Fruit fly (Drosophila melanogaster): Measurements from ENCODE around the gene CG13361.

CG13361 gene

DNA sequence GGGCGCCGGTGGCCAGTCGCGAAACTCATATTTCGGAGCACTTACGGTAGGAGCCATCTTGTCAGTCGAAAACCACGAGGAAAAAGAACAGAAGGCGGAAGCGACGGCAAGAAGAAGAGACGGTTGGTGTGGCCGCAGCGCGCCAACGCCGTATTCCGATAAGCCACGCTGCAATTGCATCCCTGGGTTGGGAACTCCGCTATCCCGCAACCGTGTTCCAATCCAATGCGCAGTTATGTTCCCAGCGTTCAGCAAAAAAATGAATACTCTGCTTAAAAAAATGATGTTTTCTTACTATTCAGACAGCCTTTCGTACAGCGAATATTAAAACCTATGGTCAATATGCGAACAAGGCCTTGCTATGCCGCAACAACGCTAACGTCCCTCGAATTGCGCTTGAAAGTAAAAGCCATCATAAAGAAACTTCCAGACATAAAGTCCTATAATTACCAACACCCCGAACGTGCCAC is 11.6 kb upstream of the CG13361 start, which contains the start of gene RpL22 (continued):
- TF ChIP-seq D19B (GFP tag; optimal IDR thresholded peaks at IDR 0.05) (peak; percentile 69), CG13296 (GFP tag; optimal IDR thresholded peaks at IDR 0.05) (peak; percentile 88), CG2199 (GFP tag; IDR thresholded peaks at IDR 0.05) (peak; percentile 89), Atf-2 (GFP tag; optimal IDR thresholded peaks at IDR 0.05) (peak; percentile 75), jigr1 (GFP tag; IDR thresholded peaks at IDR 0.05) (peak; percentile 56; the same call in 1 of the 3 replicates), Awh (GFP tag; IDR thresholded peaks at IDR 0.05) (peak; percentile 79), kni (GFP tag; optimal IDR thresholded peaks at IDR 0.05) (peak; percentile 72), Rfx (GFP tag; IDR thresholded peaks at IDR 0.05) (peak; percentile 94), ci (GFP tag; IDR thresholded peaks at IDR 0.05) (peak; percentile 97), D (optimal IDR thresholded peaks at IDR 0.05) (no peak), D (GFP tag; optimal IDR thresholded peaks at IDR 0.05) (peak; percentile 83), CG12219 (GFP tag; optimal IDR thresholded peaks at IDR 0.05) (peak; percentile 83), CkIIα-i1 (GFP tag; IDR thresholded peaks at IDR 0.05) (0 out of 2 replicates have a peak, but pooled peaks have one; percentile 35), mam (GFP tag; optimal IDR thresholded peaks at IDR 0.05) (peak; percentile 73), ATbp (GFP tag; optimal IDR thresholded peaks at IDR 0.05) (peak; percentile 90), CG14441 (GFP tag; IDR thresholded peaks at IDR 0.05) (peak; percentile 75), NC2β (GFP tag; optimal IDR thresholded peaks at IDR 0.05) (peak; percentile 99), CG30431 (GFP tag; optimal IDR thresholded peaks at IDR 0.05) (peak; percentile 76), unpg (GFP tag; optimal IDR thresholded peaks at IDR 0.05) (peak; percentile 79), PHDP (tag; optimal IDR thresholded peaks at IDR 0.05) (peak; percentile 80), HLHmδ (GFP tag; optimal IDR thresholded peaks at IDR 0.05) (peak; percentile 98), CG30403 (GFP tag; optimal IDR thresholded peaks at IDR 0.05) (peak; percentile 73), az2 (GFP tag; optimal IDR thresholded peaks at IDR 0.05) (peak; percentile 44), CG16779 (GFP tag; IDR thresholded peaks at IDR 0.05) (peak; percentile 70), cas (GFP tag; IDR thresholded peaks at IDR 0.05) (peak; percentile 80), TFAM (GFP tag; optimal IDR thresholded peaks at IDR 0.05) (peak; percentile 81), CG8359 (GFP tag; optimal IDR thresholded peaks at IDR 0.05; ENCODE audit: borderline replicate concordance) (peak; percentile 55), chm (GFP tag; IDR thresholded peaks at IDR 0.05) (peak; percentile 92), yki (optimal IDR thresholded peaks at IDR 0.05) (no peak), tna (GFP tag; IDR thresholded peaks at IDR 0.05; ENCODE audit: partially characterized antibody) (no peak), CG6272 (GFP tag; IDR thresholded peaks at IDR 0.05) (peak; percentile 65), CG8089 (GFP tag; optimal IDR thresholded peaks at IDR 0.05) (peak; percentile 93), CG6254 (GFP tag; optimal IDR thresholded peaks at IDR 0.05) (peak; percentile 79), Atf3 (GFP tag; optimal IDR thresholded peaks at IDR 0.05) (peak; percentile 71), MTF-1 (GFP tag; optimal IDR thresholded peaks at IDR 0.05; ENCODE audit: borderline replicate concordance) (peak; percentile 93), E2f1 (GFP tag; IDR thresholded peaks at IDR 0.05) (peak; percentile 76), Fer3 (tag; optimal IDR thresholded peaks at IDR 0.05) (peak; percentile 82), Opbp (GFP tag; IDR thresholded peaks at IDR 0.05; ENCODE audit: partially characterized antibody) (peak; percentile 70; the same call in 1 of the 3 replicates), tin (GFP tag; optimal IDR thresholded peaks at IDR 0.05) (peak; percentile 76), run (tag; optimal IDR thresholded peaks at IDR 0.05) (peak; percentile 72), Dref (GFP tag; IDR thresholded peaks at IDR 0.05) (peak; percentile 67), CG1603 (tag; optimal IDR thresholded peaks at IDR 0.05) (peak; percentile 96), klu (GFP tag; IDR thresholded peaks at IDR 0.05) (peak; percentile 43; the same call in 1 of the 2 replicates), ind (GFP tag; optimal IDR thresholded peaks at IDR 0.05) (peak; percentile 71), CG15514 (GFP tag; optimal IDR thresholded peaks at IDR 0.05) (peak; percentile 95), fd3F (GFP tag; optimal IDR thresholded peaks at IDR 0.05) (peak; percentile 69), oc (tag; optimal IDR thresholded peaks at IDR 0.05) (peak; percentile 73), Abd-B (GFP tag; optimal IDR thresholded peaks at IDR 0.05) (peak; percentile 72), CG11093 (GFP tag; IDR thresholded peaks at IDR 0.05) (peak; percentile 52; the same call in 1 of the 3 replicates), Ada2b (GFP tag; IDR thresholded peaks at IDR 0.05) (peak; percentile 58; the same call in 1 of the 2 replicates), Hr39 (optimal IDR thresholded peaks at IDR 0.05) (no peak)

Measured in whole organism, embryonic.